Worm (Caenorhabditis elegans): ENCODE data around the gene Y57A10A.31.

The Y57A10A.31 gene

ce11 chrII:12261147-12261821 is 27.9 kb upstream of the Y57A10A.31 start:
- TF ChIP-seq pha-4 (tag; optimal IDR thresholded peaks at IDR 0.05) = no peak
- TF ChIP-seq eyg-1 (tag; optimal IDR thresholded peaks at IDR 0.05) = no peak
- TF ChIP-seq syd-9 (tag; optimal IDR thresholded peaks at IDR 0.05) = no peak
- no peak for TF ChIP-seq sdc-2 (tag; optimal IDR thresholded peaks at IDR 0.05)
- no peak for TF ChIP-seq elt-4 (tag; optimal IDR thresholded peaks at IDR 0.05)
- TF ChIP-seq pat-9 (tag; optimal IDR thresholded peaks at IDR 0.05) = no peak
- TF ChIP-seq lim-6 (tag; optimal IDR thresholded peaks at IDR 0.05) = no peak
- TF ChIP-seq pag-3 (tag; optimal IDR thresholded peaks at IDR 0.05; ENCODE audit: borderline replicate concordance) = no peak
- no peak for TF ChIP-seq fax-1 (tag; optimal IDR thresholded peaks at IDR 0.05)
- TF ChIP-seq unc-86 (tag; optimal IDR thresholded peaks at IDR 0.05) = no peak
- TF ChIP-seq unc-55 (GFP tag; optimal IDR thresholded peaks at IDR 0.05) = no peak
- no peak for TF ChIP-seq F13H6.1 (tag; optimal IDR thresholded peaks at IDR 0.05)

ce11 chrII:12262567-12262966 is 26.6 kb upstream of the Y57A10A.31 start:
- TF ChIP-seq pax-1 (tag; optimal IDR thresholded peaks at IDR 0.05) (peak; percentile 20), ceh-48 (tag; optimal IDR thresholded peaks at IDR 0.05) (no peak), unc-55 (GFP tag; optimal IDR thresholded peaks at IDR 0.05) (peak; percentile 31), rnt-1 (tag; optimal IDR thresholded peaks at IDR 0.05) (peak; percentile 38), ceh-2 (tag; optimal IDR thresholded peaks at IDR 0.05) (no peak), ttx-3 (tag; optimal IDR thresholded peaks at IDR 0.05) (no peak), ceh-19 (GFP tag; optimal IDR thresholded peaks at IDR 0.05) (no peak), elt-4 (tag; optimal IDR thresholded peaks at IDR 0.05) (no peak), nhr-11 (tag; optimal IDR thresholded peaks at IDR 0.05) (no peak), tbx-2 (tag; optimal IDR thresholded peaks at IDR 0.05) (peak; percentile 14), pat-9 (tag; optimal IDR thresholded peaks at IDR 0.05) (no peak), ref-2 (tag; optimal IDR thresholded peaks at IDR 0.05) (peak; percentile 3), unc-86 (tag; optimal IDR thresholded peaks at IDR 0.05) (no peak), dve-1 (tag; optimal IDR thresholded peaks at IDR 0.05) (no peak), C08G9.2 (tag; optimal IDR thresholded peaks at IDR 0.05) (no peak), fax-1 (tag; optimal IDR thresholded peaks at IDR 0.05) (no peak), tbx-7 (tag; optimal IDR thresholded peaks at IDR 0.05) (no peak), odd-2 (tag; optimal IDR thresholded peaks at IDR 0.05) (no peak), nfya-1 (tag; optimal IDR thresholded peaks at IDR 0.05) (no peak), hlh-30 (tag; optimal IDR thresholded peaks at IDR 0.05; ENCODE audit: insufficient read depth) (no peak), dmd-4 (tag; optimal IDR thresholded peaks at IDR 0.05; ENCODE audit: borderline replicate concordance) (no peak), npax-4 (tag; optimal IDR thresholded peaks at IDR 0.05) (no peak), F13H6.1 (tag; optimal IDR thresholded peaks at IDR 0.05) (no peak)

ce11 chrII:12263971-12264554 is 25.1 kb upstream of the Y57A10A.31 start, which contains the start of gene faxc-1:
TSS of gene faxc-1 (plus strand) at chrII:12264192.
- TF ChIP-seq fax-1 (tag; optimal IDR thresholded peaks at IDR 0.05) = no peak
- peak; percentile 29 for TF ChIP-seq unc-55 (GFP tag; optimal IDR thresholded peaks at IDR 0.05)

- TF ChIP-seq unc-55 (GFP tag; optimal IDR thresholded peaks at IDR 0.05) = no peak
- no peak for TF ChIP-seq ama-1 (optimal IDR thresholded peaks at IDR 0.05)
- TF ChIP-seq ceh-18 (tag; optimal IDR thresholded peaks at IDR 0.05) = no peak
- TF ChIP-seq hlh-13 (GFP tag; optimal IDR thresholded peaks at IDR 0.05) = no peak
- no peak for TF ChIP-seq zip-5 (tag; optimal IDR thresholded peaks at IDR 0.05)
- TF ChIP-seq elt-2 (tag; optimal IDR thresholded peaks at IDR 0.05) = no peak
- no peak for TF ChIP-seq mec-3 (tag; optimal IDR thresholded peaks at IDR 0.05; ENCODE audit: borderline replicate concordance)
- TF ChIP-seq ceh-45 (GFP tag; IDR thresholded peaks at IDR 0.05) = no peak
- TF ChIP-seq lim-6 (tag; optimal IDR thresholded peaks at IDR 0.05) = no peak
Observed at ce11 chrII:12264847-12265246, 24.3 kb upstream of the Y57A10A.31 start.
